Worm (Caenorhabditis elegans): ENCODE results near the gene flp-34.

flp-34 gene

DNA sequence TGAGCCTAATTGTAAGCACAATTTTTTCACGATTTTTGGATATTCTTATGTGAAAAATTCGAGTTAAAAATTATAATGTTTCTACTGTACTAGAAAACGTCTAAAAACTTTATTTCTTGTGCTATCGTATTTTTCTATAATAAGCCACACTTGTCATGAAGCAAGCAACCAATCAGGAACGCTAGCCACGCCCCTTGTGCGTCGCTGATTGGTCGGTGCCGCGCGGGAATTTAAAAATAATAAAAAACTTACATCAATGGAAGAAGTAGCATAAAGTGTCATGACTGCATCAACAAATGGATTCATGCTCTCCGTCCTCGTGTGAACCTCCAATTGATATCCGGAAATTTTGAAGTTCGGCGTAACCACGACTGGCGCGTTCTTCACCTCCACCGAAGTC, 14.0 kb upstream of the flp-34 start:
- TF ChIP-seq aha-1 (tag) (peak; percentile 35), lin-38 (GFP tag; IDR thresholded peaks at IDR 0.05) (no peak)

DNA sequence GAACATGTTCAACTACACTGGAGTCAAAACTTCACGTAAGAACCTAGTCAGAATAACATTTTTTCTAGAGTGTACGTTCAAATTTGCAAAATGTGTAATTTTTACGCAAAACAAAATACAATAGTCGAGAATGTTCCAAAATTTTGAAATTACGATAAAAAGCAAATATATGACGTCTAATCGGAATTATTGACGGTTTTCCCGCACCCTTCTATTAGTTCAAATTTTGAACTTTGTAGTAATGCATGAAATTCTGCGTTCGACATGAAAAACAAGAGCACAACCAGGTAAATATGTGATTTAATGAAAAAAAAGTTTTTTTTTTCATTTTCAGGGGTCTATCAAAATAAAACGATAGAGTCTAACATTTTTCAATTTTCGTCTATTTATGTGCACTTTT, 4.9 kb upstream of the flp-34 start:
- no peak for TF ChIP-seq mep-1 (tag; optimal IDR thresholded peaks at IDR 0.05)
- TF ChIP-seq jun-1 (tag; optimal IDR thresholded peaks at IDR 0.05), result no peak
- peak; percentile 51 for TF ChIP-seq dmd-6 (GFP tag; IDR thresholded peaks at IDR 0.05)
- no peak for TF ChIP-seq ces-1 (GFP tag; optimal IDR thresholded peaks at IDR 0.05)
- no peak for TF ChIP-seq F26F4.8 (GFP tag; conservative IDR thresholded peaks at IDR 0.05)
- no peak for TF ChIP-seq mdl-1 (tag; optimal IDR thresholded peaks at IDR 0.05)
- TF ChIP-seq hif-1 (tag; optimal IDR thresholded peaks at IDR 0.05), result peak in 1 of 2 experiments; percentile 82

DNA sequence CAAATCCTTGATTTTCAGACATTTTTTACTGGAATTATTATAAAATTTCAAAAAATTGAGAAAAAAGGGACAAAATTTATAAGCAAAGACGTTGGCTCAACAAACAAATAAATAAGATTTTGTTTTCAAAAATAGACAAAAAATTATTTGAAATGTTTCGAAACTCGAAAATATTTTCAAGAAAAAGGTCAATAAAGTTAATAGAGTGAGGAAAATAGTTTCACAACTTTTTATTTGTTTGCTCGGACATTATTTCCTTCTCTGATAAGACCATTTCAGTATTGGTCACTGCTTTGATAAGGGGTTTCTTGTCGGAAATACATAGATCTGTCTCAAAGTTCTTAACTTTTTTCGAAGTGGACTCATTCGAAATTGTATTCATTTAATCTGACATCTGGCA, 6.2 kb downstream of the flp-34 start, which contains the start of gene R09A1.3:
R09A1.3 (minus strand) TSS at position 31 of the 400 bp plus-strand sequence.
- TF ChIP-seq ctbp-1 (GFP tag; IDR thresholded peaks at IDR 0.05) (no peak), arid-1 (GFP tag; conservative IDR thresholded peaks at IDR 0.05) (no peak), daf-16 (GFP tag; optimal IDR thresholded peaks at IDR 0.05) (no peak), daf-16 (tag; optimal IDR thresholded peaks at IDR 0.05) (peak; percentile 91), nhr-28 (tag; optimal IDR thresholded peaks at IDR 0.05) (peak; percentile 19), pqm-1 (tag; optimal IDR thresholded peaks at IDR 0.05) (peak; percentile 42)

DNA sequence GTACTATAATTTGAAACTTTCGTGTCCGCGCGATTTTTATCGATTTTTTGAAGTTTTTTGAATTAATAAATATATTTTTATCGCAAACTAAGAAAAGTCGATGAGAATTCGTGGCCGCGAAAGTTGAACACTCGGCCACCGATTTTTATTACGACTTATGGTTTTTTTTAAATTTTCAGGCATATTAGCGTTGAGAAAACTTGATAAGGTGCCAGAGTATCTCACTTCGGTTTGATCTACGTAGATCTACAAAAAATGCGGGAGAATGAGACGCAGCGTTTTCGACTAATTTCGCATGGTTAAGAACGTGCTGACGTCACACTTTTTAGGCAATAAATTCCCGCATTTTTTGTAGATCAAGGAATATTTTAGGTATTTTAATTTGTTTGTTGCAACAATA, 9.8 kb downstream of the flp-34 start, which contains the start of gene pei-2:
pei-2 (minus strand) TSS at position 101 of the 400 bp plus-strand sequence.
- TF ChIP-seq ceh-20 (GFP tag; IDR thresholded peaks at IDR 0.05), result no peak
- TF ChIP-seq duxl-1 (tag; optimal IDR thresholded peaks at IDR 0.05; ENCODE audit: poor library complexity), result no peak
- no peak for TF ChIP-seq zfp-2 (tag; optimal IDR thresholded peaks at IDR 0.05)
- no peak for TF ChIP-seq arid-1 (GFP tag; conservative IDR thresholded peaks at IDR 0.05)
- no peak for TF ChIP-seq spr-1 (tag; optimal IDR thresholded peaks at IDR 0.05)
- no peak for TF ChIP-seq pqm-1 (tag; optimal IDR thresholded peaks at IDR 0.05)
- TF ChIP-seq Y48G9A.11 (GFP tag; IDR thresholded peaks at IDR 0.05), result no peak

DNA sequence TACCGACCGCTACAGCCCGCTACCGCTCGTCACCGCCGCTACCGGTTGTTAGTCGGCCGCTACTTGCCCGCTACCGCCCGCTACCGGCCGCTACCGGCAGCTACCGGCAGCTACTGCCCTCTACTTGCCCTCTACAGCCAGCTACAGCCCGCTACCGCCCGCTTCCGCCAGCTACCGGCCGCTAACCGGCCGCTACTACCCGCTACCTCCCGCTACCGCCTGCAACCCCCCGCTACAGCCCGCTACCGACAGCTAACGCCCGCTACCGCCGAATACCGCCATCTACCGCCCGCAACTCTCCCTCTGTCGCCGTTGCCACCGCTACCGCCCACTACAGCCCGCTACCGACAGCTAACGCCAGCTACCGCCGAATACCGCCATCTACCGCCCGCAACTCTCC, 11.7 kb downstream of the flp-34 start:
- TF ChIP-seq fos-1 (tag; optimal IDR thresholded peaks at IDR 0.05) (no peak), daf-12 (tag; optimal IDR thresholded peaks at IDR 0.05) (no peak), set-16 (GFP tag; IDR thresholded peaks at IDR 0.05) (peak; percentile 98), vab-7 (GFP tag; IDR thresholded peaks at IDR 0.05) (0 out of 2 replicates have a peak, but pooled peaks have one; percentile 11), aha-1 (tag) (peak; percentile 87)

DNA sequence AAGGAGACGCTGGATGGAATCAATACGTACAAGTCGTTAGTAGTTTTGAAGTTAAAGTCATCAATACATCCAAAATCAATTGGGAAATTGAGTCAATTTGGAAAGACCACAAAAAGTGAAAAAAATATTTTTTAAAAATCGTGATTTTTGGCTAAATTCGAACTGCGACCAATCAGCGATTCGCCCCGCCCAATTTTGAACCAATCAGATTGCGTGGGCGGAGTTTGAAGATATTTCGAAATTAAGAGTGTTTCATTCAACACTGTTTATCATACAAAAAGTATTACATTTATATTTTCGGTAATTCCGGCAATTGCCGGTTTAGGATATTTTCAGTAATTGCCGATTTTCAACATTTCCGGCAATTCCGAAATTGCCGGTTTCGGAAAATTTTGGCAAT, 16.0 kb downstream of the flp-34 start:
- TF ChIP-seq unc-62 (GFP tag; optimal IDR thresholded peaks at IDR 0.05 in 1 of 2) (peak in 1 of 2 experiments; percentile 4), unc-62 (tag; optimal IDR thresholded peaks at IDR 0.05) (no peak), ceh-32 (tag; optimal IDR thresholded peaks at IDR 0.05; ENCODE audit: poor library complexity) (no peak)

DNA sequence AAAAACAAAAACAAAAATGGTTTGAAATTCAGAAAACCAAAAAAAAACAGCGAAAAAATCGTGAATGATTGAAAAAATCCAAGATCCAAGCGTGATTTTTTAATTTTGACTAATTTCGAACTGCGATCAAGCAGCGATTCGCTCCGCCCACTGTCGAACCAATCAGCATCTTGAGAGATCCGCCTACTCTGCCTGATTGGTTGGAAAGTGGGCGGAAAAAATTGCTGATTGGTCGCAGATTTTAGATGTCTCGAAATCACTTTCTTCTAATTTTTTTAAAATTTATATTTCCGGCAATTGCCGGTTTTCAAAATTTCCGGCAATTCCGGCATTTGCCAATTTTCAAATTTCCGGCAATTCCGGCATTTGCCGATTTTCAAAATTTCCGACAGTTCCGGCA, 18.0 kb downstream of the flp-34 start:
- TF ChIP-seq nhr-102 (tag; optimal IDR thresholded peaks at IDR 0.05), result no peak
- TF ChIP-seq fkh-10 (GFP tag; optimal IDR thresholded peaks at IDR 0.05), result no peak
- TF ChIP-seq nhr-28 (tag; optimal IDR thresholded peaks at IDR 0.05), result no peak
- TF ChIP-seq ama-1 (optimal IDR thresholded peaks at IDR 0.05), result no peak
- no peak for TF ChIP-seq lin-29 (GFP tag; IDR thresholded peaks at IDR 0.05)
- TF ChIP-seq zip-2 (tag; optimal IDR thresholded peaks at IDR 0.05), result no peak
- no peak for TF ChIP-seq pha-4 (GFP tag; IDR thresholded peaks at IDR 0.05)
- TF ChIP-seq pha-4 (tag; optimal IDR thresholded peaks at IDR 0.05), result no peak

Data from whole organism, L4 larva.